Fruit fly (Drosophila melanogaster): ENCODE data around the gene inaF-C.

inaF-C gene

dm6 chrX:11720138-11720537 lies 11.4 kb downstream of the inaF-C start, which contains the start of gene Tango10 (continued):
- TF ChIP-seq OdsH (GFP tag; optimal IDR thresholded peaks at IDR 0.05) (no peak), CG6163 (GFP tag; IDR thresholded peaks at IDR 0.05) (peak; percentile 39; the same call in 1 of the 3 replicates), Lpt (GFP tag; optimal IDR thresholded peaks at IDR 0.05) (no peak), spab (GFP tag; optimal IDR thresholded peaks at IDR 0.05) (no peak), Hr38 (GFP tag; optimal IDR thresholded peaks at IDR 0.05) (no peak), CG6792 (GFP tag; optimal IDR thresholded peaks at IDR 0.05) (peak; percentile 19), Eip75B (GFP tag; optimal IDR thresholded peaks at IDR 0.05) (peak; percentile 27), CG31627 (GFP tag; optimal IDR thresholded peaks at IDR 0.05) (peak; percentile 70), CG6276 (GFP tag; optimal IDR thresholded peaks at IDR 0.05) (no peak), lz (GFP tag; optimal IDR thresholded peaks at IDR 0.05) (peak; percentile 37), Ets96B (tag; optimal IDR thresholded peaks at IDR 0.05) (peak; percentile 32), svp (GFP tag) (no peak), Smox (GFP tag; optimal IDR thresholded peaks at IDR 0.05) (no peak), Hr39 (GFP tag; optimal IDR thresholded peaks at IDR 0.05) (peak; percentile 71), CG10631 (GFP tag; optimal IDR thresholded peaks at IDR 0.05) (peak; percentile 74), topi (GFP tag; optimal IDR thresholded peaks at IDR 0.05) (peak; percentile 60), CG15336 (GFP tag; IDR thresholded peaks at IDR 0.05) (no peak), CG11294 (GFP tag; IDR thresholded peaks at IDR 0.05) (no peak), CG9139 (GFP tag; optimal IDR thresholded peaks at IDR 0.05) (no peak), Sox14 (GFP tag; optimal IDR thresholded peaks at IDR 0.05) (peak; percentile 68), Met (GFP tag; optimal IDR thresholded peaks at IDR 0.05) (no peak), CG11902 (GFP tag; optimal IDR thresholded peaks at IDR 0.05) (peak; percentile 47)

DNA sequence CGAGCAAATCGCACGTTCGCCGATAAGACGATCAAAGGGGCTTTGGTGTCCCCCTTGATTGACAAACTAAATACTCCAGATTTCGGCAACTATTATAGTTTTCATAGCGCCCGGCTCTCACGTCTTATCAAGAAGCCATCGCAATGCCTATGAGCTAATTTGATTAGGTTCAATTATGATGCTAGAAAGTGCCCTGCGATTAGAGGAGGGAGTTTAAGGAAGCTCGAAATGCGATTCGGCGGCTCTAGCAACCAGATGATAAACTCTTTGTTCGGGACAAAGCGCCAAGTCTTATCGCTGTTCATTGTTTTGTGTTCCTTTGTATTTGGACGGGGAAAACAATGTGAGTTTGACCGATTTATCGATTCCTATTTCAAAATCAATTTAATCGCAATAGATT lies 13.7 kb downstream of the inaF-C start:
- TF ChIP-seq Eip78C (GFP tag) (peak; percentile 12), Sox14 (GFP tag; optimal IDR thresholded peaks at IDR 0.05) (peak; percentile 56), Hr39 (GFP tag; optimal IDR thresholded peaks at IDR 0.05) (no peak), Eip75B (GFP tag; optimal IDR thresholded peaks at IDR 0.05) (no peak), vri (GFP tag; optimal IDR thresholded peaks at IDR 0.05) (peak; percentile 71)

dm6 chrX:11716731-11717326 lies 14.7 kb downstream of the inaF-C start, which contains the start of gene prtp:
Gene prtp, plus strand, starts transcription at chrX:11716756.
- TF ChIP-seq Ets21C (GFP tag; optimal IDR thresholded peaks at IDR 0.05) = no peak
- peak; percentile 90 for TF ChIP-seq CG1621 (tag; optimal IDR thresholded peaks at IDR 0.05)
- TF ChIP-seq Eip78C (GFP tag) = peak; percentile 57
- TF ChIP-seq Eip93F (GFP tag; optimal IDR thresholded peaks at IDR 0.05) = peak; percentile 80

- TF ChIP-seq Ets96B (tag; optimal IDR thresholded peaks at IDR 0.05) = peak; percentile 93
- TF ChIP-seq esn (GFP tag; optimal IDR thresholded peaks at IDR 0.05) = peak; percentile 93
- peak; percentile 82 for TF ChIP-seq achi (GFP tag; optimal IDR thresholded peaks at IDR 0.05)
- peak; percentile 89 for TF ChIP-seq CG3919 (GFP tag; optimal IDR thresholded peaks at IDR 0.05)
- peak; percentile 91 for TF ChIP-seq CG15336 (GFP tag; IDR thresholded peaks at IDR 0.05)
- TF ChIP-seq CG4318 (GFP tag; optimal IDR thresholded peaks at IDR 0.05) = peak; percentile 83
- peak; percentile 86 for TF ChIP-seq fd59A (GFP tag; optimal IDR thresholded peaks at IDR 0.05)
- TF ChIP-seq lz (GFP tag; optimal IDR thresholded peaks at IDR 0.05) = peak; percentile 90
- peak; percentile 80 for TF ChIP-seq CG1621 (tag; optimal IDR thresholded peaks at IDR 0.05)
- TF ChIP-seq ss (GFP tag; optimal IDR thresholded peaks at IDR 0.05) = peak; percentile 88 to 95
- peak; percentile 37 for TF ChIP-seq fkh (GFP tag; optimal IDR thresholded peaks at IDR 0.05)
- TF ChIP-seq CG8319 (GFP tag; optimal IDR thresholded peaks at IDR 0.05) = peak; percentile 81
- peak; percentile 91 for TF ChIP-seq Met (GFP tag; optimal IDR thresholded peaks at IDR 0.05)
- peak; percentile 87 for TF ChIP-seq acj6 (GFP tag; optimal IDR thresholded peaks at IDR 0.05)
- peak; percentile 91 for TF ChIP-seq CG8632 (GFP tag; optimal IDR thresholded peaks at IDR 0.05)
- TF ChIP-seq Blimp-1 (GFP tag; optimal IDR thresholded peaks at IDR 0.05) = peak; percentile 75
- peak; percentile 92 for TF ChIP-seq Sox102F (GFP tag; optimal IDR thresholded peaks at IDR 0.05)
- TF ChIP-seq CG16779 (tag; optimal IDR thresholded peaks at IDR 0.05) = peak; percentile 81
- TF ChIP-seq dsx (GFP tag; optimal IDR thresholded peaks at IDR 0.05; ENCODE audit: poor library complexity, severe bottlenecking) = peak; percentile 88
- peak; percentile 95 for TF ChIP-seq svp (GFP tag)
- TF ChIP-seq CG6808 (GFP tag; optimal IDR thresholded peaks at IDR 0.05) = peak; percentile 91
- TF ChIP-seq dac (GFP tag; optimal IDR thresholded peaks at IDR 0.05) = peak; percentile 73
- TF ChIP-seq net (GFP tag; optimal IDR thresholded peaks at IDR 0.05) = peak; percentile 92
Observed at dm6 chrX:11715937-11716730, 15.4 kb downstream of the inaF-C start.

All from whole organism, prepupa.